Worm (Caenorhabditis elegans): ENCODE data around the gene bud-31.

The bud-31 gene

ce11 chrIII:9699576-9699975 lies 3.3 kb upstream of the bud-31 start, which contains the start of gene tlk-1:
Gene tlk-1, plus strand, starts transcription at chrIII:9699876.
- 0 out of 2 replicates have a peak, but pooled peaks have one; percentile 5 for TF ChIP-seq set-16 (GFP tag; IDR thresholded peaks at IDR 0.05)
- TF ChIP-seq nhr-28 (tag; optimal IDR thresholded peaks at IDR 0.05) = no peak

- TF ChIP-seq hlh-30 (tag; optimal IDR thresholded peaks at IDR 0.05; ENCODE audit: insufficient read depth) (peak; percentile 65), ama-1 (optimal IDR thresholded peaks at IDR 0.05) (no peak), nhr-237 (tag; optimal IDR thresholded peaks at IDR 0.05) (no peak), rbr-2 (tag; optimal IDR thresholded peaks at IDR 0.05) (peak; percentile 35), daf-12 (tag; optimal IDR thresholded peaks at IDR 0.05) (no peak), pqm-1 (tag; optimal IDR thresholded peaks at IDR 0.05) (no peak), nhr-10 (tag; optimal IDR thresholded peaks at IDR 0.05) (no peak), tra-1 (GFP tag; IDR thresholded peaks at IDR 0.05) (0 out of 2 replicates have a peak, but pooled peaks have one; percentile 40), fkh-10 (GFP tag; optimal IDR thresholded peaks at IDR 0.05) (no peak), mdt-29 (GFP tag; IDR thresholded peaks at IDR 0.05) (no peak), spr-3 (GFP tag; optimal IDR thresholded peaks at IDR 0.05) (no peak), ceh-82 (tag; optimal IDR thresholded peaks at IDR 0.05) (no peak), zag-1 (tag; optimal IDR thresholded peaks at IDR 0.05) (no peak), nhr-76 (tag; optimal IDR thresholded peaks at IDR 0.05) (no peak), daf-19 (GFP tag; conservative IDR thresholded peaks at IDR 0.05) (no peak), daf-16 (GFP tag; optimal IDR thresholded peaks at IDR 0.05) (no peak), daf-16 (tag; optimal IDR thresholded peaks at IDR 0.05) (no peak), lsy-2 (tag; optimal IDR thresholded peaks at IDR 0.05) (peak in 1 of 2 experiments; percentile 38), attf-4 (tag; optimal IDR thresholded peaks at IDR 0.05) (no peak), dmd-9 (GFP tag; IDR thresholded peaks at IDR 0.05) (no peak), lin-1 (GFP tag; IDR thresholded peaks at IDR 0.05) (no peak), R02D3.7 (tag; optimal IDR thresholded peaks at IDR 0.05) (no peak), daf-8 (GFP tag; IDR thresholded peaks at IDR 0.05) (no peak), zip-2 (tag; optimal IDR thresholded peaks at IDR 0.05) (no peak), ceh-20 (GFP tag; IDR thresholded peaks at IDR 0.05) (no peak), F44E2.7 (GFP tag; IDR thresholded peaks at IDR 0.05) (no peak), snpc-1.2 (GFP tag; IDR thresholded peaks at IDR 0.05) (no peak), dve-1 (tag; optimal IDR thresholded peaks at IDR 0.05; ENCODE audit: insufficient read depth) (peak; percentile 40), ceh-62 (tag; optimal IDR thresholded peaks at IDR 0.05) (no peak), mdl-1 (tag; optimal IDR thresholded peaks at IDR 0.05) (peak; percentile 17 to 78), nhr-25 (tag; optimal IDR thresholded peaks at IDR 0.05; ENCODE audit: borderline replicate concordance, insufficient read depth) (no peak), egl-43 (GFP tag; IDR thresholded peaks at IDR 0.05) (no peak), aha-1 (tag) (peak; percentile 80), hlh-11 (tag; optimal IDR thresholded peaks at IDR 0.05) (peak; percentile 58), lin-13 (GFP tag; optimal IDR thresholded peaks at IDR 0.05) (no peak), spr-1 (tag; optimal IDR thresholded peaks at IDR 0.05) (no peak), pha-4 (GFP tag; IDR thresholded peaks at IDR 0.05) (no peak), pha-4 (tag; optimal IDR thresholded peaks at IDR 0.05) (no peak), nhr-48 (tag; optimal IDR thresholded peaks at IDR 0.05) (no peak), sdz-12 (GFP tag; optimal IDR thresholded peaks at IDR 0.05) (no peak), aly-2 (tag; optimal IDR thresholded peaks at IDR 0.05) (no peak), ceh-44 (GFP tag; IDR thresholded peaks at IDR 0.05) (no peak), dmd-6 (GFP tag; IDR thresholded peaks at IDR 0.05) (peak; percentile 37), ZK337.2 (GFP tag; IDR thresholded peaks at IDR 0.05) (no peak), jun-1 (tag; optimal IDR thresholded peaks at IDR 0.05) (no peak), Y75B8A.6 (GFP tag; IDR thresholded peaks at IDR 0.05) (no peak), dpl-1 (GFP tag; optimal IDR thresholded peaks at IDR 0.05) (no peak), nhr-42 (GFP tag; IDR thresholded peaks at IDR 0.05) (no peak), nhr-28 (tag; optimal IDR thresholded peaks at IDR 0.05) (peak; percentile 52)
These were observed 2.5 kb upstream of the bud-31 start for ce11 chrIII:9698635-9699396.
